Comparison of ENCODE assay signal across 1 fruit fly cellular context in genomic region chr3R:16051329-16051679, dm6.
TF ChIP-seq lines count a peak whose summit lies in the region.

No protein-coding gene starts in this region.

TF ChIP-seq in whole organism, embryonic, 481 proteins besides CTCF, POLR2A, EP300 and RAD21 (continued from another document):
- peak; percentile 50; the same call in 1 of the 2 replicates for TF ChIP-seq vvl (GFP tag; IDR thresholded peaks at IDR 0.05; lab: Robert Waterston, UW)
- TF ChIP-seq CG15479 (GFP tag; optimal IDR thresholded peaks at IDR 0.05; lab: Kevin White, UChicago), result no peak
- no peak for TF ChIP-seq trem (tag; optimal IDR thresholded peaks at IDR 0.05; lab: Kevin White, UChicago)
- TF ChIP-seq CG11696 (GFP tag; IDR thresholded peaks at IDR 0.05; lab: Robert Waterston, UW), result 0 out of 2 replicates have a peak, but pooled peaks have one; percentile 13
- no peak for TF ChIP-seq wor (GFP tag; IDR thresholded peaks at IDR 0.05; lab: Robert Waterston, UW)
- no peak for TF ChIP-seq psq (GFP tag; optimal IDR thresholded peaks at IDR 0.05; lab: Kevin White, UChicago)
- TF ChIP-seq z (GFP tag; IDR thresholded peaks at IDR 0.05; lab: Robert Waterston, UW), result no peak
- no peak for TF ChIP-seq CG13123 (GFP tag; optimal IDR thresholded peaks at IDR 0.05; lab: Kevin White, UChicago)
- TF ChIP-seq CG11695 (GFP tag; IDR thresholded peaks at IDR 0.05; lab: Robert Waterston, UW), result 0 out of 3 replicates have a peak, but pooled peaks have one; percentile 37
- no peak for TF ChIP-seq CG6175 (GFP tag; IDR thresholded peaks at IDR 0.05; lab: Robert Waterston, UW)
- TF ChIP-seq Jarid2 (GFP tag; optimal IDR thresholded peaks at IDR 0.05; lab: Kevin White, UChicago), result no peak
- TF ChIP-seq ab (GFP tag; optimal IDR thresholded peaks at IDR 0.05; lab: Kevin White, UChicago), result no peak
- no peak for TF ChIP-seq CG14014 (GFP tag; IDR thresholded peaks at IDR 0.05; lab: Robert Waterston, UW)
- no peak for TF ChIP-seq Doc2 (GFP tag; IDR thresholded peaks at IDR 0.05; lab: Robert Waterston, UW)
- TF ChIP-seq CG6654 (GFP tag; optimal IDR thresholded peaks at IDR 0.05; lab: Kevin White, UChicago), result no peak
- TF ChIP-seq pfk (GFP tag; optimal IDR thresholded peaks at IDR 0.05; lab: Kevin White, UChicago), result no peak
- TF ChIP-seq ind (GFP tag; optimal IDR thresholded peaks at IDR 0.05; lab: Kevin White, UChicago), result peak; percentile 6
- TF ChIP-seq CG2120 (GFP tag; optimal IDR thresholded peaks at IDR 0.05; lab: Kevin White, UChicago), result peak; percentile 54
- no peak for TF ChIP-seq CG6854 (GFP tag; optimal IDR thresholded peaks at IDR 0.05; lab: Kevin White, UChicago)
- no peak for TF ChIP-seq CG7271 (tag; optimal IDR thresholded peaks at IDR 0.05; lab: Kevin White, UChicago)
